Worm (Caenorhabditis elegans) whole organism, L4 larva: ENCODE measurements around the gene F46C8.8.
A peak's percentile ranks its signal among the peaks of the same experiment; 100 is the strongest.

Source experiments
- F37D6.2 ChIP-seq: sonication (generic microtip); optimal IDR thresholded peaks from 2 replicates; lab custom pipeline; 2016; ENCODE audit warnings: mild to moderate bottlenecking, missing genetic modification characterization, missing compliant biosample characterization
- T26A8.4 ChIP-seq: fragments of 200-800 bp; sonication (Bioruptor generic); IDR thresholded peaks from 2 replicates; pipeline ENCODE4 v1.3.6; 2022; ENCODE audit warnings: missing genetic modification characterization, missing compliant biosample characterization
- Y105C5A.15 ChIP-seq: fragments of 200-800 bp; sonication (Bioruptor generic); IDR thresholded peaks from 2 replicates; pipeline ENCODE4 v1.3.6; 2022; ENCODE audit warnings: missing genetic modification characterization, missing compliant biosample characterization
- ZK546.5 ChIP-seq, 2 experiments: sonication (generic microtip); optimal IDR thresholded peaks; 2 replicates each; lab custom pipeline; 2017; ENCODE audit warnings: missing biosample characterization in 2 of 2, missing genetic modification characterization in 2 of 2
- aha-1 ChIP-seq: fragments of 150-350 bp; peaks from one replicate; lab custom pipeline; 2014; ENCODE audit warnings: missing biosample characterization, missing genetic modification characterization
- arid-1 ChIP-seq: fragments of 200-800 bp; sonication (Bioruptor generic); conservative IDR thresholded peaks from 2 replicates; pipeline ENCODE4 v1.3.6; 2022; ENCODE audit warnings: missing genetic modification reagents, missing genetic modification characterization, missing compliant biosample characterization
- attf-4 ChIP-seq: sonication (generic microtip); optimal IDR thresholded peaks from 3 replicates; lab custom pipeline; 2017; ENCODE audit warnings: missing biosample characterization, missing genetic modification characterization
- ceh-82 ChIP-seq: sonication (generic microtip); optimal IDR thresholded peaks from 2 replicates; lab custom pipeline; 2017; ENCODE audit warnings: missing biosample characterization, missing genetic modification characterization
- dmd-8 ChIP-seq: fragments of 200-800 bp; sonication (Bioruptor generic); IDR thresholded peaks from 2 replicates; pipeline ENCODE4 v1.3.6; 2022; ENCODE audit warnings: missing genetic modification characterization, missing compliant biosample characterization
- duxl-1 ChIP-seq: sonication (generic microtip); optimal IDR thresholded peaks from 2 replicates; lab custom pipeline; 2016; ENCODE audit warnings: mild to moderate bottlenecking, missing genetic modification characterization, moderate library complexity, missing compliant biosample characterization; ENCODE audit not compliant: poor library complexity
- egl-43 ChIP-seq: fragments of 200-800 bp; sonication (Bioruptor generic); IDR thresholded peaks from 2 replicates; pipeline ENCODE4 v1.3.6; 2022; ENCODE audit warnings: missing genetic modification reagents, missing genetic modification characterization, missing compliant biosample characterization
- fkh-10 ChIP-seq: fragments of 150-350 bp; optimal IDR thresholded peaks from 2 replicates; lab custom pipeline; 2014; ENCODE audit warnings: missing biosample characterization, missing genetic modification reagents, missing genetic modification characterization
- hlh-11 ChIP-seq: fragments of 200-800 bp; sonication (Bioruptor generic); optimal IDR thresholded peaks from 2 replicates; lab custom pipeline; 2018; ENCODE audit warnings: mild to moderate bottlenecking, missing genetic modification characterization, missing compliant biosample characterization
- lin-1 ChIP-seq: fragments of 200-800 bp; sonication (Bioruptor generic); IDR thresholded peaks from 2 replicates; pipeline ENCODE4 v1.3.6; 2022; ENCODE audit warnings: missing genetic modification reagents, missing genetic modification characterization, missing compliant biosample characterization
- lsy-2 ChIP-seq, 2 experiments: fragments of 150-350 bp in 1 of 2; sonication (generic microtip) in 1 of 2; optimal IDR thresholded peaks; 2 replicates each; lab custom pipeline; 2014 to 2017; ENCODE audit warnings: missing biosample characterization in 2 of 2, missing genetic modification characterization in 2 of 2
- madf-5 ChIP-seq, 2 experiments: fragments of 200-800 bp; sonication (Bioruptor generic); IDR thresholded peaks; 2 replicates each; pipeline ENCODE4 v1.3.6; 2022; ENCODE audit warnings: missing compliant biosample characterization in 2 of 2, missing genetic modification characterization in 2 of 2
- mdt-29 ChIP-seq: fragments of 200-800 bp; sonication (Bioruptor generic); IDR thresholded peaks from 2 replicates; pipeline ENCODE4 v1.3.6; 2022; ENCODE audit warnings: missing genetic modification reagents, missing genetic modification characterization, missing compliant biosample characterization
- mes-2 ChIP-seq: sonication (generic microtip); optimal IDR thresholded peaks from 2 replicates; lab custom pipeline; 2016; ENCODE audit warnings: missing genotype, mild to moderate bottlenecking, missing genetic modification characterization, missing compliant biosample characterization; ENCODE audit not compliant: poor library complexity, severe bottlenecking
- nhr-10 ChIP-seq: fragments of 150-350 bp; optimal IDR thresholded peaks from 2 replicates; lab custom pipeline; 2014; ENCODE audit warnings: missing biosample characterization, missing genetic modification characterization
- nhr-11 ChIP-seq: fragments of 150-350 bp; optimal IDR thresholded peaks from 2 replicates; lab custom pipeline; 2014; ENCODE audit warnings: missing biosample characterization, missing genetic modification characterization
- nhr-111 ChIP-seq: fragments of 200-800 bp; sonication (Bioruptor generic); optimal IDR thresholded peaks from 2 replicates; lab custom pipeline; 2018; ENCODE audit warnings: mild to moderate bottlenecking, missing genetic modification characterization, missing compliant biosample characterization
- nhr-77 ChIP-seq: fragments of 150-350 bp; optimal IDR thresholded peaks from 2 replicates; lab custom pipeline; 2014; ENCODE audit warnings: missing biosample characterization, missing genetic modification characterization
- saeg-2 ChIP-seq: fragments of 200-800 bp; sonication (Bioruptor generic); IDR thresholded peaks from 2 replicates; pipeline ENCODE4 v1.3.6; 2022; ENCODE audit warnings: missing genetic modification reagents, missing genetic modification characterization, missing compliant biosample characterization
- set-16 ChIP-seq: fragments of 200-800 bp; sonication (Bioruptor generic); IDR thresholded peaks from 2 replicates; pipeline ENCODE4 v1.3.6; 2022; ENCODE audit warnings: missing genetic modification reagents, missing genetic modification characterization, missing compliant biosample characterization
- spr-3 ChIP-seq: fragments of 200-800 bp; sonication (Bioruptor generic); optimal IDR thresholded peaks from 2 replicates; lab custom pipeline; 2018; ENCODE audit warnings: mild to moderate bottlenecking, missing genetic modification characterization, missing compliant biosample characterization
- unc-62 ChIP-seq, 3 experiments: fragments of 150-350 bp in 1 of 3; sonication (generic microtip); optimal IDR thresholded peaks in 2 of 3; peaks in 1 of 3; 1 replicate in 1 of 3; 2 replicates in 2 of 3; lab custom pipeline; 2014 to 2017; ENCODE audit warnings: missing biosample characterization in 3 of 3, missing genetic modification characterization in 3 of 3, missing genetic modification reagents in 3 of 3, missing genotype in 1 of 3
- vab-7 ChIP-seq: fragments of 200-800 bp; sonication (Bioruptor generic); IDR thresholded peaks from 2 replicates; pipeline ENCODE4 v1.3.6; 2022; ENCODE audit warnings: missing genetic modification reagents, missing genetic modification characterization, missing compliant biosample characterization
- zip-11 ChIP-seq: fragments of 200-800 bp; sonication (Bioruptor generic); IDR thresholded peaks from 2 replicates; pipeline ENCODE4 v1.3.6; 2022; ENCODE audit warnings: missing genetic modification characterization, missing compliant biosample characterization

Gene F46C8.8

ce11 chrX:7546509-7546908 lies 7.7 kb downstream of the F46C8.8 start, which contains the start of gene col-174:
col-174 (plus strand) TSS chrX:7546809.
- TF ChIP-seq spr-3 = no peak
- TF ChIP-seq arid-1 (GFP tag; lab: Robert Waterston, UW) = no peak
- no peak for TF ChIP-seq hlh-11 (tag; lab: Kevin White, UChicago)
- no peak for TF ChIP-seq lsy-2 (tag; optimal IDR thresholded peaks at IDR 0.05; lab: Kevin White, UChicago)

ce11 chrX:7541078-7541477 lies 13.1 kb downstream of the F46C8.8 start:
- TF ChIP-seq unc-62 (GFP tag; optimal IDR thresholded peaks at IDR 0.05 in 1 of 2; lab: Kevin White, UChicago) (peak in 1 of 2 experiments; percentile 91), unc-62 (tag; optimal IDR thresholded peaks at IDR 0.05; lab: Kevin White, UChicago) (no peak), saeg-2 (GFP tag; lab: Robert Waterston, UW) (no peak)

ce11 chrX:7540033-7540432 lies 14.2 kb downstream of the F46C8.8 start, which contains the start of gene glb-16:
glb-16 (minus strand) TSS chrX:7540133.
- TF ChIP-seq zip-11 (GFP tag; lab: Robert Waterston, UW) = no peak
- TF ChIP-seq nhr-77 (tag; lab: Kevin White, UChicago) = no peak
- no peak for TF ChIP-seq mdt-29 (GFP tag; lab: Robert Waterston, UW)
- TF ChIP-seq ceh-82 (tag; lab: Kevin White, UChicago) = no peak
- TF ChIP-seq Y105C5A.15 (GFP tag; lab: Robert Waterston, UW) = no peak
- no peak for TF ChIP-seq lin-1 (GFP tag; lab: Robert Waterston, UW)
- TF ChIP-seq lsy-2 (tag; optimal IDR thresholded peaks at IDR 0.05; lab: Kevin White, UChicago) = no peak
- TF ChIP-seq duxl-1 (tag; lab: Kevin White, UChicago) = no peak
- TF ChIP-seq fkh-10 = no peak

ce11 chrX:7537742-7538268 lies 16.4 kb downstream of the F46C8.8 start, which contains the start of gene dpy-7:
dpy-7 (minus strand) TSS chrX:7537792.
- no peak for TF ChIP-seq zip-11 (GFP tag; lab: Robert Waterston, UW)
- TF ChIP-seq F37D6.2 (tag; lab: Kevin White, UChicago) = no peak
- no peak for TF ChIP-seq T26A8.4
- no peak for TF ChIP-seq attf-4 (tag; lab: Kevin White, UChicago)
- TF ChIP-seq madf-5 (GFP tag; IDR thresholded peaks at IDR 0.05; lab: Robert Waterston, UW) = no peak
- peak in 1 of 2 experiments; percentile 41 for TF ChIP-seq unc-62 (GFP tag; optimal IDR thresholded peaks at IDR 0.05 in 1 of 2; lab: Kevin White, UChicago)
- no peak for TF ChIP-seq unc-62 (tag; optimal IDR thresholded peaks at IDR 0.05; lab: Kevin White, UChicago)
- no peak for TF ChIP-seq ZK546.5 (tag; optimal IDR thresholded peaks at IDR 0.05; lab: Kevin White, UChicago)
- no peak for TF ChIP-seq nhr-111 (GFP tag; lab: Kevin White, UChicago)

- peak; percentile 87; the same call in 1 of the 2 replicates for TF ChIP-seq set-16 (GFP tag; lab: Robert Waterston, UW)
- no peak for TF ChIP-seq vab-7 (GFP tag; lab: Robert Waterston, UW)
- peak; percentile 84 for TF ChIP-seq aha-1 (tag; lab: Kevin White, UChicago)
- no peak for TF ChIP-seq nhr-11 (tag; lab: Kevin White, UChicago)
- no peak for TF ChIP-seq spr-3
- 0 out of 2 replicates have a peak, but pooled peaks have one; percentile 16 for TF ChIP-seq dmd-8 (GFP tag; lab: Robert Waterston, UW)
- TF ChIP-seq nhr-10 (tag; lab: Kevin White, UChicago) = no peak
- TF ChIP-seq, all 104 proteins: peak for 3
Observed at ce11 chrX:7536869-7537268, 17.4 kb downstream of the F46C8.8 start.

- TF ChIP-seq egl-43 (GFP tag; lab: Robert Waterston, UW) (peak; percentile 60; the same call in 1 of the 2 replicates), mes-2 (no peak)
Observed at ce11 chrX:7534454-7534853, 19.8 kb downstream of the F46C8.8 start.
